Fruit fly (Drosophila melanogaster) whole organism, embryonic: ENCODE results near the gene CG4301.
A peak's percentile ranks its signal among the peaks of the same experiment; 100 is the strongest.

Experiments
- Asciz ChIP-seq: fragments of 200-800 bp; sonication (Bioruptor generic); optimal IDR thresholded peaks from 2 replicates; lab custom pipeline; 2017; ENCODE audit warnings: missing biosample characterization, mild to moderate bottlenecking, missing genetic modification characterization, missing genetic modification reagents
- CG10321 ChIP-seq: fragments of 200-800 bp; sonication (Bioruptor generic); IDR thresholded peaks from 2 replicates; pipeline ENCODE4 v1.3.6; 2022; ENCODE audit warnings: missing biosample characterization, missing genetic modification characterization
- CG10543 ChIP-seq: fragments of 200-800 bp; sonication (Bioruptor generic); optimal IDR thresholded peaks from 3 replicates; lab custom pipeline; 2017; ENCODE audit warnings: missing biosample characterization, mild to moderate bottlenecking, missing genetic modification characterization, moderate library complexity
- CG11398 ChIP-seq: fragments of 200-800 bp; sonication (Bioruptor generic); optimal IDR thresholded peaks from 2 replicates; lab custom pipeline; 2016; ENCODE audit warnings: missing biosample characterization, missing genetic modification characterization
- CG12391 ChIP-seq: fragments of 200-800 bp; sonication (Bioruptor generic); optimal IDR thresholded peaks from 3 replicates; lab custom pipeline; 2018; ENCODE audit warnings: missing biosample characterization, mild to moderate bottlenecking, missing genetic modification characterization, moderate library complexity
- CG1529 ChIP-seq: fragments of 200-800 bp; sonication (Bioruptor generic); optimal IDR thresholded peaks from 3 replicates; lab custom pipeline; 2018; ENCODE audit warnings: missing biosample characterization, missing genetic modification characterization
- CG18262 ChIP-seq: fragments of 200-800 bp; optimal IDR thresholded peaks from 3 replicates; lab custom pipeline; 2019; ENCODE audit warnings: missing biosample characterization, mild to moderate bottlenecking, missing genetic modification characterization, moderate library complexity
- CG2712 ChIP-seq: fragments of 200-800 bp; optimal IDR thresholded peaks from 3 replicates; lab custom pipeline; 2019; ENCODE audit warnings: missing biosample characterization, mild to moderate bottlenecking, missing genetic modification characterization, moderate library complexity
- CG2875 ChIP-seq: fragments of 200-800 bp; sonication (Bioruptor generic); optimal IDR thresholded peaks from 2 replicates; lab custom pipeline; 2017; ENCODE audit warnings: missing biosample characterization, mild to moderate bottlenecking, missing genetic modification characterization, missing genetic modification reagents
- CG30020 ChIP-seq: fragments of 200-800 bp; optimal IDR thresholded peaks from 2 replicates; lab custom pipeline; 2019; ENCODE audit warnings: missing biosample characterization, mild to moderate bottlenecking, missing genetic modification characterization, moderate library complexity
- CG32767 ChIP-seq: fragments of 200-800 bp; sonication (Bioruptor generic); IDR thresholded peaks from 2 replicates; pipeline ENCODE4 v1.3.6; 2022; ENCODE audit warnings: missing biosample characterization, missing genetic modification characterization
- CG32772 ChIP-seq: fragments of 200-800 bp; sonication (Bioruptor generic); IDR thresholded peaks from 2 replicates; pipeline ENCODE4 v1.3.6; 2022; ENCODE audit warnings: missing biosample characterization, missing genetic modification characterization
- CG3407 ChIP-seq: fragments of 200-800 bp; sonication (Bioruptor generic); optimal IDR thresholded peaks from 2 replicates; lab custom pipeline; 2018; ENCODE audit warnings: missing biosample characterization, mild to moderate bottlenecking, missing genetic modification characterization
- CG42726 ChIP-seq: fragments of 200-800 bp; sonication (Bioruptor generic); IDR thresholded peaks from 2 replicates; pipeline ENCODE4 v1.3.6; 2022; ENCODE audit warnings: missing biosample characterization, missing genetic modification characterization; ENCODE audit not compliant: partially characterized antibody
- CG4854 ChIP-seq: fragments of 200-800 bp; sonication (Bioruptor generic); optimal IDR thresholded peaks from 2 replicates; lab custom pipeline; 2016; ENCODE audit warnings: missing biosample characterization, missing genetic modification characterization, inconsistent platforms
- CG5180 ChIP-seq: fragments of 200-800 bp; sonication (Bioruptor generic); optimal IDR thresholded peaks from 3 replicates; lab custom pipeline; 2017; ENCODE audit warnings: missing biosample characterization, missing genetic modification characterization, mild to moderate bottlenecking, moderate library complexity, missing genetic modification reagents
- CG6765 ChIP-seq: fragments of 200-800 bp; sonication (Bioruptor generic); optimal IDR thresholded peaks from 3 replicates; lab custom pipeline; 2017; ENCODE audit warnings: missing biosample characterization, mild to moderate bottlenecking, missing genetic modification characterization
- CG6854 ChIP-seq: fragments of 200-800 bp; sonication (Bioruptor generic); optimal IDR thresholded peaks from 3 replicates; lab custom pipeline; 2017; ENCODE audit warnings: missing biosample characterization, mild to moderate bottlenecking, missing genetic modification characterization
- CG7963 ChIP-seq: fragments of 200-800 bp; sonication (Bioruptor generic); IDR thresholded peaks from 3 replicates; pipeline ENCODE4 v1.3.6; 2022; ENCODE audit warnings: missing biosample characterization, missing genetic modification characterization; ENCODE audit not compliant: partially characterized antibody
- CG8290 ChIP-seq, 3 experiments: fragments of 200-800 bp; sonication (Bioruptor generic); optimal IDR thresholded peaks; 2 replicates each; lab custom pipeline; 2016 to 2019; ENCODE audit warnings: missing biosample characterization in 3 of 3, missing genetic modification characterization in 3 of 3, mild to moderate bottlenecking in 2 of 3, moderate library complexity in 1 of 3
- CG8924 ChIP-seq: fragments of 200-800 bp; optimal IDR thresholded peaks from 3 replicates; lab custom pipeline; 2019; ENCODE audit warnings: missing biosample characterization, mild to moderate bottlenecking, missing genetic modification characterization, moderate library complexity
- CHES-1-like ChIP-seq: fragments of 200-800 bp; sonication (Bioruptor generic); optimal IDR thresholded peaks from 2 replicates; lab custom pipeline; 2016; ENCODE audit warnings: missing biosample characterization, missing genetic modification characterization
- CTCF ChIP-seq: fragments of 200-800 bp; sonication (Bioruptor generic); optimal IDR thresholded peaks from 2 replicates; lab custom pipeline; 2017; ENCODE audit warnings: missing biosample characterization, mild to moderate bottlenecking, missing genetic modification characterization, moderate library complexity
- Dad ChIP-seq: fragments of 200-800 bp; sonication (Bioruptor generic); optimal IDR thresholded peaks from 3 replicates; lab custom pipeline; 2016; ENCODE audit warnings: missing biosample characterization, missing genetic modification characterization
- Dll ChIP-seq: fragments of 200-800 bp; sonication (Bioruptor generic); IDR thresholded peaks from 4 replicates; pipeline ENCODE4 v1.3.6; 2022; ENCODE audit warnings: missing biosample characterization, missing genetic modification characterization; ENCODE audit not compliant: partially characterized antibody
- Dref ChIP-seq: fragments of 200-800 bp; sonication (Bioruptor generic); IDR thresholded peaks from 2 replicates; pipeline ENCODE4 v1.3.6; 2022; ENCODE audit warnings: missing biosample characterization, missing genetic modification characterization
- GATAe ChIP-seq: fragments of 200-800 bp; sonication (Bioruptor generic); conservative IDR thresholded peaks from 2 replicates; pipeline ENCODE4 v1.3.6; 2022; ENCODE audit warnings: missing biosample characterization, missing genetic modification characterization
- HLHmδ ChIP-seq: fragments of 200-800 bp; sonication (Bioruptor generic); optimal IDR thresholded peaks from 2 replicates; lab custom pipeline; 2018; ENCODE audit warnings: missing biosample characterization, mild to moderate bottlenecking, missing genetic modification characterization, moderate library complexity
- Med ChIP-seq: fragments of 200-800 bp; sonication (Bioruptor generic); peaks from one replicate; lab custom pipeline; 2016; ENCODE audit warnings: missing biosample characterization, missing genetic modification characterization, mild to moderate bottlenecking, inconsistent platforms, moderate library complexity
- Oaz ChIP-seq: fragments of 200-800 bp; sonication (Bioruptor generic); IDR thresholded peaks from 2 replicates; pipeline ENCODE4 v1.3.6; 2022; ENCODE audit warnings: missing biosample characterization, missing genetic modification characterization
- Sin3A ChIP-seq: fragments of >200 bp; optimal IDR thresholded peaks from 2 replicates; lab custom pipeline; 2018
- ato ChIP-seq: fragments of 200-800 bp; sonication (Bioruptor generic); IDR thresholded peaks from 2 replicates; pipeline ENCODE4 v1.3.6; 2022; ENCODE audit warnings: missing biosample characterization, missing genetic modification characterization; ENCODE audit not compliant: partially characterized antibody
- btn ChIP-seq: fragments of 200-800 bp; sonication (Bioruptor generic); optimal IDR thresholded peaks from 2 replicates; lab custom pipeline; 2016; ENCODE audit warnings: missing biosample characterization, missing genetic modification characterization
- ewg ChIP-seq: fragments of 200-800 bp; sonication (Bioruptor generic); optimal IDR thresholded peaks from 3 replicates; lab custom pipeline; 2017; ENCODE audit warnings: mild to moderate bottlenecking, missing biosample characterization, missing genetic modification reagents, missing genetic modification characterization
- eyg ChIP-seq: fragments of 200-800 bp; sonication (Bioruptor generic); optimal IDR thresholded peaks from 3 replicates; lab custom pipeline; 2016; ENCODE audit warnings: missing biosample characterization, missing genetic modification characterization
- gce ChIP-seq: fragments of 200-800 bp; sonication (Bioruptor generic); IDR thresholded peaks from 3 replicates; pipeline ENCODE4 v1.3.6; 2022; ENCODE audit warnings: missing biosample characterization, missing genetic modification characterization
- gcm ChIP-seq: fragments of 200-800 bp; sonication (Bioruptor generic); optimal IDR thresholded peaks from 2 replicates; lab custom pipeline; 2019; ENCODE audit warnings: missing biosample characterization, mild to moderate bottlenecking, missing genetic modification characterization, moderate library complexity
- ham ChIP-seq: fragments of 200-800 bp; sonication (Bioruptor generic); IDR thresholded peaks from 2 replicates; pipeline ENCODE4 v1.3.6; 2022; ENCODE audit warnings: missing biosample characterization, missing genetic modification characterization
- her ChIP-seq: fragments of 200-800 bp; sonication (Bioruptor generic); optimal IDR thresholded peaks from 2 replicates; lab custom pipeline; 2016; ENCODE audit warnings: missing biosample characterization, missing genetic modification characterization
- lola ChIP-seq, 3 experiments: fragments of >200 bp in 2 of 3; fragments of 200-800 bp in 1 of 3; sonication (Bioruptor generic) in 1 of 3; optimal IDR thresholded peaks; 2 replicates each; lab custom pipeline; 2017 to 2019; ENCODE audit warnings: missing biosample characterization in 3 of 3, missing genetic modification characterization in 3 of 3, mild to moderate bottlenecking in 1 of 3, moderate library complexity in 1 of 3
- nerfin-2 ChIP-seq: fragments of 200-800 bp; sonication (Bioruptor generic); IDR thresholded peaks from 2 replicates; pipeline ENCODE4 v1.3.6; 2022; ENCODE audit warnings: missing biosample characterization, missing genetic modification characterization; ENCODE audit not compliant: partially characterized antibody
- odd ChIP-seq: fragments of 200-800 bp; sonication (Bioruptor generic); optimal IDR thresholded peaks from 2 replicates; lab custom pipeline; 2017; ENCODE audit warnings: missing biosample characterization, mild to moderate bottlenecking, missing genetic modification characterization
- phol ChIP-seq: fragments of 200-800 bp; sonication (Bioruptor generic); optimal IDR thresholded peaks from 3 replicates; lab custom pipeline; 2018; ENCODE audit warnings: missing biosample characterization, mild to moderate bottlenecking, missing genetic modification characterization, moderate library complexity
- pzg ChIP-seq: fragments of 200-800 bp; sonication (Bioruptor generic); optimal IDR thresholded peaks from 3 replicates; lab custom pipeline; 2018; ENCODE audit warnings: missing biosample characterization, mild to moderate bottlenecking, missing genetic modification characterization, moderate library complexity
- salm ChIP-seq: fragments of 200-800 bp; sonication (Bioruptor generic); optimal IDR thresholded peaks from 2 replicates; lab custom pipeline; 2018; ENCODE audit warnings: missing biosample characterization, mild to moderate bottlenecking, missing genetic modification characterization
- tio ChIP-seq: fragments of 200-800 bp; sonication (Bioruptor generic); optimal IDR thresholded peaks from 2 replicates; lab custom pipeline; 2017; ENCODE audit warnings: missing biosample characterization, missing genetic modification characterization, inconsistent platforms
- tup ChIP-seq: fragments of 200-800 bp; sonication (Bioruptor generic); optimal IDR thresholded peaks from 2 replicates; lab custom pipeline; 2016; ENCODE audit warnings: missing biosample characterization, mild to moderate bottlenecking, missing genetic modification characterization, moderate library complexity
- wek ChIP-seq: fragments of 200-800 bp; sonication (Bioruptor generic); optimal IDR thresholded peaks from 3 replicates; lab custom pipeline; 2018; ENCODE audit warnings: missing biosample characterization, mild to moderate bottlenecking, missing genetic modification characterization, moderate library complexity

CG4301 gene

dm6 chrX:16441245-16441644 lies 35.9 kb downstream of the CG4301 start, which contains the start of the genes Cdc50 and rngo (continued):
- TF ChIP-seq Sin3A (peak; percentile 90), Dref (GFP tag; lab: Robert Waterston, UW) (peak; percentile 81), ato (GFP tag; lab: Robert Waterston, UW) (peak; percentile 91), gcm (no peak), phol (tag; lab: Kevin White, UChicago) (peak; percentile 60), Asciz (GFP tag; lab: Kevin White, UChicago) (no peak), CG18262 (tag; lab: Kevin White, UChicago) (no peak), lola (GFP tag; optimal IDR thresholded peaks at IDR 0.05; lab: Kevin White, UChicago) (peak in 1 of 3 experiments; percentile 35), CG10543 (GFP tag; lab: Kevin White, UChicago) (no peak), nerfin-2 (GFP tag; lab: Robert Waterston, UW) (peak; percentile 96), CG5180 (GFP tag; lab: Kevin White, UChicago) (no peak), CG7963 (GFP tag; lab: Robert Waterston, UW) (peak; percentile 92), ewg (GFP tag; lab: Kevin White, UChicago) (peak; percentile 30), ham (GFP tag; lab: Robert Waterston, UW) (no peak)

dm6 chrX:16442361-16442760 lies 37.1 kb downstream of the CG4301 start:
- TF ChIP-seq Med (GFP tag; lab: Kevin White, UChicago) (peak; percentile 29), salm (tag; lab: Kevin White, UChicago) (no peak)

- TF ChIP-seq CG12391 (tag; lab: Kevin White, UChicago) (no peak), CG6765 (GFP tag; lab: Kevin White, UChicago) (no peak), Dll (GFP tag; lab: Robert Waterston, UW) (peak; percentile 72), btn (no peak), pzg (peak; percentile 92), odd (GFP tag; lab: Kevin White, UChicago) (no peak), lola (GFP tag; optimal IDR thresholded peaks at IDR 0.05; lab: Kevin White, UChicago) (no peak), CG1529 (GFP tag; lab: Kevin White, UChicago) (no peak), CG42726 (GFP tag; lab: Robert Waterston, UW) (peak; percentile 79), CG2875 (GFP tag; lab: Kevin White, UChicago) (no peak), CHES-1-like (GFP tag; lab: Kevin White, UChicago) (no peak), CG32772 (GFP tag; lab: Robert Waterston, UW) (no peak), wek (GFP tag; lab: Kevin White, UChicago) (no peak), GATAe (GFP tag; lab: Robert Waterston, UW) (no peak), CG4854 (no peak), Dad (no peak), CTCF (GFP tag; lab: Kevin White, UChicago) (no peak), Oaz (GFP tag; lab: Robert Waterston, UW) (no peak), CG6854 (GFP tag; lab: Kevin White, UChicago) (no peak), CG8924 (no peak), CG32767 (GFP tag; lab: Robert Waterston, UW) (no peak), eyg (no peak), gce (GFP tag; lab: Robert Waterston, UW) (no peak), CG30020 (tag; lab: Kevin White, UChicago) (no peak), CG10321 (GFP tag; lab: Robert Waterston, UW) (no peak), HLHmδ (peak; percentile 11), tup (GFP tag; lab: Kevin White, UChicago) (no peak), tio (GFP tag; lab: Kevin White, UChicago) (no peak), CG2712 (peak; percentile 9), her (GFP tag; lab: Kevin White, UChicago) (no peak), CG8290 (GFP tag; optimal IDR thresholded peaks at IDR 0.05; lab: Kevin White, UChicago) (no peak), CG8290 (tag; optimal IDR thresholded peaks at IDR 0.05; lab: Kevin White, UChicago) (peak in 1 of 2 experiments; percentile 71), CG11398 (GFP tag; lab: Kevin White, UChicago) (no peak), CG3407 (GFP tag; lab: Kevin White, UChicago) (no peak)
These were observed 41.5 kb downstream of the CG4301 start, which contains the start of gene eIF2alpha for dm6 chrX:16446769-16447168. TSS of gene eIF2alpha (minus strand) at chrX:16446993.
